Fruit fly (Drosophila melanogaster): ENCODE results near the gene CG9312.
A peak's percentile ranks its signal among the peaks of the same experiment; 100 is the strongest.

The CG9312 gene

DNA sequence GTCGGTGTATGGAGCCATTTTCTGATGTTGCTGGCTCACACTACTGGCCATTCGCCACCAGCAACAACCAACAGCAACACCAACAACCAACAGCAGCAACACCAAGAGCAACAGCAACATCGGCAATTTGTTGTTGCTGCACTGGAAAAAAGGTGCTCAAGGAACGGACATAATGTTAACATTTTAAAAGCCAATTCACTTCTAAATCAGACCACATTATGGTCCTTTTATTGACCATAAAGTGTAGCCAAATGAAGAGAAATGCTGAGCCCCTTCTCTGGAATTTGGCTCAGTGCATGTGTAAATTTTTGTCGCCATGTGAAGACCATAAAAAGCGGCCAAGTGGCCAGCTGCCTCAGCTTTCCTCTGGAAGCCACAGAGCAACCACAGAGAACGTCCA is 48.7 kb upstream of the CG9312 start (continued):
- TF ChIP-seq bbx (GFP tag; IDR thresholded peaks at IDR 0.05; ENCODE audit: partially characterized antibody) (no peak), CG10321 (GFP tag; IDR thresholded peaks at IDR 0.05) (no peak), otp (GFP tag; IDR thresholded peaks at IDR 0.05) (no peak), CG9817 (tag; optimal IDR thresholded peaks at IDR 0.05) (no peak), run (tag; optimal IDR thresholded peaks at IDR 0.05) (no peak), CG10431 (GFP tag; optimal IDR thresholded peaks at IDR 0.05) (no peak), CG14014 (GFP tag; IDR thresholded peaks at IDR 0.05) (peak; percentile 31; the same call in 1 of the 2 replicates), MESR4 (GFP tag; optimal IDR thresholded peaks at IDR 0.05) (no peak), prd (optimal IDR thresholded peaks at IDR 0.05) (no peak), prd (GFP tag; IDR thresholded peaks at IDR 0.05) (peak; percentile 60; the same call in 2 of the 3 replicates), Poxn (GFP tag; IDR thresholded peaks at IDR 0.05) (no peak), ap (GFP tag; IDR thresholded peaks at IDR 0.05) (peak; percentile 17; the same call in 1 of the 2 replicates), tgo (GFP tag; IDR thresholded peaks at IDR 0.05) (no peak), inv (GFP tag; IDR thresholded peaks at IDR 0.05; ENCODE audit: partially characterized antibody) (no peak), ab (GFP tag; optimal IDR thresholded peaks at IDR 0.05) (no peak), CG11456 (GFP tag; IDR thresholded peaks at IDR 0.05) (no peak), emc (GFP tag; optimal IDR thresholded peaks at IDR 0.05) (no peak), CG2678 (tag; optimal IDR thresholded peaks at IDR 0.05) (no peak), CG1832 (GFP tag; optimal IDR thresholded peaks at IDR 0.05) (no peak), CG7357 (GFP tag; IDR thresholded peaks at IDR 0.05) (no peak), dm (GFP tag; optimal IDR thresholded peaks at IDR 0.05) (no peak), dati (GFP tag; IDR thresholded peaks at IDR 0.05) (no peak), Deaf1 (tag; optimal IDR thresholded peaks at IDR 0.05) (no peak), Oaz (GFP tag; IDR thresholded peaks at IDR 0.05) (no peak), CG32772 (GFP tag; IDR thresholded peaks at IDR 0.05) (0 out of 2 replicates have a peak, but pooled peaks have one; percentile 48), CG17829 (tag; optimal IDR thresholded peaks at IDR 0.05) (no peak), Sry-δ (GFP tag; optimal IDR thresholded peaks at IDR 0.05) (no peak), CG4617 (GFP tag; optimal IDR thresholded peaks at IDR 0.05; ENCODE audit: borderline replicate concordance) (no peak), CG15696 (tag; optimal IDR thresholded peaks at IDR 0.05) (no peak), CG12104 (GFP tag; optimal IDR thresholded peaks at IDR 0.05) (no peak), CG30431 (GFP tag; optimal IDR thresholded peaks at IDR 0.05) (no peak), CrebB (tag; optimal IDR thresholded peaks at IDR 0.05) (no peak), CG4707 (GFP tag; optimal IDR thresholded peaks at IDR 0.05) (no peak), CG11723 (GFP tag; optimal IDR thresholded peaks at IDR 0.05) (no peak), chm (GFP tag; IDR thresholded peaks at IDR 0.05) (no peak), nau (GFP tag; optimal IDR thresholded peaks at IDR 0.05) (no peak), CG4328 (GFP tag; optimal IDR thresholded peaks at IDR 0.05) (no peak), trem (tag; optimal IDR thresholded peaks at IDR 0.05) (no peak), CG4730 (GFP tag; IDR thresholded peaks at IDR 0.05) (no peak), CG6272 (GFP tag; IDR thresholded peaks at IDR 0.05) (no peak), cg (GFP tag; optimal IDR thresholded peaks at IDR 0.05) (no peak), Nf-YC (tag; optimal IDR thresholded peaks at IDR 0.05) (no peak), shn (GFP tag; optimal IDR thresholded peaks at IDR 0.05) (no peak), CG6813 (GFP tag; optimal IDR thresholded peaks at IDR 0.05) (no peak), B-H2 (GFP tag; optimal IDR thresholded peaks at IDR 0.05) (no peak), MBD-R2 (GFP tag; IDR thresholded peaks at IDR 0.05) (no peak), ro (GFP tag; IDR thresholded peaks at IDR 0.05) (no peak), sim (GFP tag; IDR thresholded peaks at IDR 0.05) (no peak), CG4854 (GFP tag; optimal IDR thresholded peaks at IDR 0.05) (no peak), CG8388 (GFP tag; optimal IDR thresholded peaks at IDR 0.05) (peak; percentile 35), CG3847 (GFP tag; IDR thresholded peaks at IDR 0.05) (no peak), CG10959 (GFP tag; IDR thresholded peaks at IDR 0.05) (0 out of 2 replicates have a peak, but pooled peaks have one; percentile 15)

Data from whole organism, embryonic.